Fruit fly (Drosophila melanogaster) whole organism, prepupa: ENCODE data around the gene CG43348.

Experiments
- CG6854 ChIP-seq: fragments of 200-800 bp; sonication (Bioruptor generic); optimal IDR thresholded peaks from 2 replicates; lab custom pipeline; 2017; ENCODE audit warnings: missing biosample characterization, mild to moderate bottlenecking, missing genetic modification characterization
- Ets21C ChIP-seq: fragments of 200-800 bp; sonication (Bioruptor generic); optimal IDR thresholded peaks from 3 replicates; lab custom pipeline; 2016; ENCODE audit warnings: missing biosample characterization, missing genetic modification characterization

DNA sequence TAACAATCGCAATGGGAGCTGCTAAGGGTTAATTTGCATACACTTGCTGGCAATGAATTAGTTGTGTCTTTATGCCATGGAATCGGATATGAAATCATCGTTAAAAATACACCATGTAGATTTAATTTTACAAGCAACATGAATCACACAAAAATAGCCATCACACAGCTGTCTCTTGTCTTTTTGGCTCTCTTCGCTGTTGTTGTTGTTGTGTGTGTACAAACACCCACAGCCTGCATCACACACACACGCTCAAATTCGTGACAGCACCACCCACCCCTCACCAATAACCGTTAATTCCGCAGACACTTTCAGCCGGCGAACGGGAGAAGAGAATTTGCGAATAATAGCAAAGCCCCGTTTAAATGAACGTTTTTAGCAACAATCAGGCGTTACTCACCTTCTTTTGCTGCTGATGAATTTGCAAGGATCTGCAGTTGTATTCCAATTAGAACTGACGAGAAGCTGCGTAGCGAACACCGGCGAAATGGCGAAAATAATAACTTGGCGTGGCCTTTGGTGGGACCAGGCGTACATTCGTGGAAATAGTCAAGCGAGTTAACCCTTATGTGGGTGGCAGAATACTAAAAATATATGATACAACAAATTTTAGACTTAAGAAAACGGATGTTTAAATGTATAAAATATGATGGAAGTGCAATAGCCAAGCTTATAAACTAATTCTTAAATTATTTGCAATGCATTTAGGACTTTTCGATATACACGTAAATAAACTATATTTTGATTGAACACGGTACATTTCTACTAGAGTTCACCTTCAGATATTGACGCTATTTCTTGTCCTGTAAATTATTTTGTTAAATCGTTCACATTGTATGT is 41.3 kb upstream of the CG43348 start, which contains the start of gene capt:
- TF ChIP-seq Ets21C (GFP tag; lab: Kevin White, UChicago) (no peak), CG6854 (GFP tag; lab: Kevin White, UChicago) (no peak)
